Worm (Caenorhabditis elegans) whole organism, L4 larva: ENCODE data around the gene M05D6.9.

Source experiments
- F10B5.3 ChIP-seq: sonication (generic microtip); optimal IDR thresholded peaks from 2 replicates; lab custom pipeline; 2016; ENCODE audit warnings: mild to moderate bottlenecking, missing genetic modification characterization, missing compliant biosample characterization
- F26F4.8 ChIP-seq: fragments of 200-800 bp; sonication (Bioruptor generic); conservative IDR thresholded peaks from 2 replicates; pipeline ENCODE4 v1.3.6; 2022; ENCODE audit warnings: missing genetic modification characterization, missing compliant biosample characterization
- F37D6.2 ChIP-seq: sonication (generic microtip); optimal IDR thresholded peaks from 2 replicates; lab custom pipeline; 2016; ENCODE audit warnings: mild to moderate bottlenecking, missing genetic modification characterization, missing compliant biosample characterization
- T20F7.1 ChIP-seq: fragments of 200-800 bp; sonication (Bioruptor generic); optimal IDR thresholded peaks from 2 replicates; lab custom pipeline; 2018; ENCODE audit warnings: mild to moderate bottlenecking, missing genetic modification characterization, missing compliant biosample characterization
- Y75B8A.6 ChIP-seq: fragments of 200-800 bp; sonication (Bioruptor generic); IDR thresholded peaks from 2 replicates; pipeline ENCODE4 v1.3.6; 2022; ENCODE audit warnings: missing genetic modification reagents, missing genetic modification characterization, missing compliant biosample characterization
- ZK337.2 ChIP-seq: fragments of 200-800 bp; sonication (Bioruptor generic); IDR thresholded peaks from 2 replicates; pipeline ENCODE4 v1.3.6; 2022; ENCODE audit warnings: missing genetic modification reagents, missing genetic modification characterization, missing compliant biosample characterization
- aha-1 ChIP-seq: fragments of 150-350 bp; peaks from one replicate; lab custom pipeline; 2014; ENCODE audit warnings: missing biosample characterization, missing genetic modification characterization
- ama-1 ChIP-seq: fragments of 150-350 bp; optimal IDR thresholded peaks from 2 replicates; lab custom pipeline; 2014; ENCODE audit warnings: inconsistent platforms, mixed read lengths
- ceh-32 ChIP-seq: sonication (generic microtip); optimal IDR thresholded peaks from 2 replicates; lab custom pipeline; 2016; ENCODE audit warnings: mild to moderate bottlenecking, missing genetic modification characterization, missing compliant biosample characterization; ENCODE audit not compliant: poor library complexity
- ceh-82 ChIP-seq: sonication (generic microtip); optimal IDR thresholded peaks from 2 replicates; lab custom pipeline; 2017; ENCODE audit warnings: missing biosample characterization, missing genetic modification characterization
- ces-1 ChIP-seq: fragments of 150-350 bp; sonication (generic microtip); optimal IDR thresholded peaks from 4 replicates; lab custom pipeline; 2014; ENCODE audit warnings: missing biosample characterization, missing genetic modification reagents, missing genetic modification characterization
- cey-2 ChIP-seq: sonication (generic microtip); optimal IDR thresholded peaks from 3 replicates; lab custom pipeline; 2017; ENCODE audit warnings: missing genetic modification characterization, mild to moderate bottlenecking, missing compliant biosample characterization, antibody characterized with exemption, borderline replicate concordance; ENCODE audit not compliant: insufficient read depth
- daf-16 ChIP-seq, 3 experiments: sonication (generic microtip); optimal IDR thresholded peaks; 2 replicates each; lab custom pipeline; 2016 to 2017; ENCODE audit warnings: missing genetic modification characterization in 3 of 3, missing genetic modification reagents in 3 of 3, mild to moderate bottlenecking in 2 of 3, missing compliant biosample characterization in 2 of 3, missing biosample characterization in 1 of 3, moderate library complexity in 1 of 3
- daf-19 ChIP-seq: fragments of 200-800 bp; sonication (Bioruptor generic); conservative IDR thresholded peaks from 2 replicates; pipeline ENCODE4 v1.3.6; 2022; ENCODE audit warnings: missing genetic modification characterization, missing compliant biosample characterization
- dpl-1 ChIP-seq: fragments of 150-350 bp; optimal IDR thresholded peaks from 2 replicates; lab custom pipeline; 2014; ENCODE audit warnings: missing biosample characterization, missing genetic modification reagents, missing genetic modification characterization
- dve-1 ChIP-seq: sonication (generic microtip); optimal IDR thresholded peaks from 2 replicates; lab custom pipeline; 2017; ENCODE audit warnings: antibody characterized with exemption, mild to moderate bottlenecking, missing genetic modification characterization, missing compliant biosample characterization; ENCODE audit not compliant: insufficient read depth
- egl-27 ChIP-seq: sonication (generic microtip); optimal IDR thresholded peaks from 3 replicates; lab custom pipeline; 2017; ENCODE audit warnings: missing biosample characterization, missing genetic modification reagents, missing genetic modification characterization
- egl-43 ChIP-seq: fragments of 200-800 bp; sonication (Bioruptor generic); IDR thresholded peaks from 2 replicates; pipeline ENCODE4 v1.3.6; 2022; ENCODE audit warnings: missing genetic modification reagents, missing genetic modification characterization, missing compliant biosample characterization
- gei-8 ChIP-seq: fragments of 200-800 bp; sonication (Bioruptor generic); optimal IDR thresholded peaks from 2 replicates; lab custom pipeline; 2018; ENCODE audit warnings: mild to moderate bottlenecking, missing genetic modification characterization, missing compliant biosample characterization
- hif-1 ChIP-seq, 2 experiments: sonication (generic microtip); optimal IDR thresholded peaks; 2 replicates each; lab custom pipeline; 2016 to 2017; ENCODE audit warnings: missing compliant biosample characterization in 2 of 2, missing genetic modification characterization in 2 of 2, missing genetic modification reagents in 2 of 2, missing genotype in 2 of 2, mild to moderate bottlenecking in 1 of 2
- hlh-11 ChIP-seq: fragments of 200-800 bp; sonication (Bioruptor generic); optimal IDR thresholded peaks from 2 replicates; lab custom pipeline; 2018; ENCODE audit warnings: mild to moderate bottlenecking, missing genetic modification characterization, missing compliant biosample characterization
- hlh-30 ChIP-seq: sonication (generic microtip); optimal IDR thresholded peaks from 2 replicates; lab custom pipeline; 2017; ENCODE audit warnings: antibody characterized with exemption, mild to moderate bottlenecking, missing genetic modification characterization, missing compliant biosample characterization; ENCODE audit not compliant: insufficient read depth
- hmg-1.1 ChIP-seq: fragments of 200-800 bp; sonication (Bioruptor generic); IDR thresholded peaks from 2 replicates; pipeline ENCODE4 v1.3.6; 2022; ENCODE audit warnings: missing genetic modification reagents, missing genetic modification characterization, missing compliant biosample characterization
- lim-7 ChIP-seq: fragments of 200-800 bp; sonication (Bioruptor generic); IDR thresholded peaks from 2 replicates; pipeline ENCODE4 v1.3.6; 2022; ENCODE audit warnings: missing genetic modification characterization, missing compliant biosample characterization
- lin-38 ChIP-seq: fragments of 200-800 bp; sonication (Bioruptor generic); IDR thresholded peaks from 2 replicates; pipeline ENCODE4 v1.3.6; 2022; ENCODE audit warnings: missing genetic modification reagents, missing genetic modification characterization, missing compliant biosample characterization
- lsy-2 ChIP-seq, 2 experiments: fragments of 150-350 bp in 1 of 2; sonication (generic microtip) in 1 of 2; optimal IDR thresholded peaks; 2 replicates each; lab custom pipeline; 2014 to 2017; ENCODE audit warnings: missing biosample characterization in 2 of 2, missing genetic modification characterization in 2 of 2
- madf-9 ChIP-seq: fragments of 200-800 bp; sonication (Bioruptor generic); conservative IDR thresholded peaks from 2 replicates; pipeline ENCODE4 v1.3.6; 2022; ENCODE audit warnings: missing genetic modification reagents, missing genetic modification characterization, missing compliant biosample characterization
- mep-1 ChIP-seq: fragments of 150-350 bp; sonication (generic microtip); optimal IDR thresholded peaks from 3 replicates; lab custom pipeline; 2014; ENCODE audit warnings: missing biosample characterization, missing genetic modification characterization
- mes-2 ChIP-seq: sonication (generic microtip); optimal IDR thresholded peaks from 2 replicates; lab custom pipeline; 2016; ENCODE audit warnings: missing genotype, mild to moderate bottlenecking, missing genetic modification characterization, missing compliant biosample characterization; ENCODE audit not compliant: poor library complexity, severe bottlenecking
- nhr-41 ChIP-seq: fragments of 200-800 bp; sonication (Bioruptor generic); IDR thresholded peaks from 2 replicates; pipeline ENCODE4 v1.3.6; 2022; ENCODE audit warnings: missing genetic modification reagents, missing genetic modification characterization, missing compliant biosample characterization
- nhr-48 ChIP-seq: sonication (generic microtip); optimal IDR thresholded peaks from 2 replicates; lab custom pipeline; 2016; ENCODE audit warnings: mild to moderate bottlenecking, missing genetic modification characterization, missing compliant biosample characterization
- nhr-6 ChIP-seq: fragments of 150-350 bp; optimal IDR thresholded peaks from 2 replicates; lab custom pipeline; 2014; ENCODE audit warnings: missing biosample characterization, missing genetic modification characterization
- nhr-76 ChIP-seq: fragments of 150-350 bp; optimal IDR thresholded peaks from 2 replicates; lab custom pipeline; 2014; ENCODE audit warnings: missing biosample characterization, missing genetic modification characterization
- rbr-2 ChIP-seq: sonication (generic microtip); optimal IDR thresholded peaks from 2 replicates; lab custom pipeline; 2016; ENCODE audit warnings: missing genotype, missing genetic modification characterization, missing compliant biosample characterization
- saeg-2 ChIP-seq: fragments of 200-800 bp; sonication (Bioruptor generic); IDR thresholded peaks from 2 replicates; pipeline ENCODE4 v1.3.6; 2022; ENCODE audit warnings: missing genetic modification reagents, missing genetic modification characterization, missing compliant biosample characterization
- sdz-12 ChIP-seq: fragments of 200-800 bp; sonication (Bioruptor generic); optimal IDR thresholded peaks from 2 replicates; lab custom pipeline; 2018; ENCODE audit warnings: mild to moderate bottlenecking, missing genetic modification characterization, missing compliant biosample characterization
- snpc-1.2 ChIP-seq: fragments of 200-800 bp; sonication (Bioruptor generic); IDR thresholded peaks from 2 replicates; pipeline ENCODE4 v1.3.6; 2022; ENCODE audit warnings: missing genetic modification reagents, missing genetic modification characterization, missing compliant biosample characterization
- spr-3 ChIP-seq: fragments of 200-800 bp; sonication (Bioruptor generic); optimal IDR thresholded peaks from 2 replicates; lab custom pipeline; 2018; ENCODE audit warnings: mild to moderate bottlenecking, missing genetic modification characterization, missing compliant biosample characterization
- unc-130 ChIP-seq: sonication (generic microtip); optimal IDR thresholded peaks from 2 replicates; lab custom pipeline; 2016; ENCODE audit warnings: missing genetic modification reagents, missing genetic modification characterization, missing compliant biosample characterization
- unc-39 ChIP-seq: sonication (generic microtip); optimal IDR thresholded peaks from 2 replicates; lab custom pipeline; 2017; ENCODE audit warnings: missing biosample characterization, missing genetic modification characterization
- zip-2 ChIP-seq: fragments of 150-350 bp; optimal IDR thresholded peaks from 2 replicates; lab custom pipeline; 2014; ENCODE audit warnings: missing biosample characterization, missing genetic modification characterization
- ztf-11 ChIP-seq: fragments of 150-350 bp; optimal IDR thresholded peaks from 2 replicates; lab custom pipeline; 2014; ENCODE audit warnings: missing biosample characterization, missing genetic modification characterization

M05D6.9 gene

ce11 chrII:8454513-8454912 lies 39.6 kb upstream of the M05D6.9 start, which contains the start of gene F22B5.5:
TSS of gene F22B5.5 (minus strand) at chrII:8454613.
- no peak for TF ChIP-seq ces-1
- no peak for TF ChIP-seq F37D6.2
- no peak for TF ChIP-seq T20F7.1
- no peak for TF ChIP-seq gei-8 (GFP tag; lab: Kevin White, UChicago)

- TF ChIP-seq rbr-2 (tag; lab: Kevin White, UChicago), result no peak
- TF ChIP-seq F37D6.2, result no peak
- TF ChIP-seq daf-19 (GFP tag; lab: Robert Waterston, UW), result no peak
- TF ChIP-seq unc-39 (tag; lab: Kevin White, UChicago), result no peak
- TF ChIP-seq hlh-11 (tag; lab: Kevin White, UChicago), result no peak
Measured at ce11 chrII:8456094-8456493, 38.0 kb upstream of the M05D6.9 start, which contains the start of gene F22B5.6. TSS of gene F22B5.6 (minus strand) at chrII:8456194.

- no peak for TF ChIP-seq ZK337.2
- TF ChIP-seq nhr-48 (tag; lab: Kevin White, UChicago), result no peak
- TF ChIP-seq ama-1 (lab: Kevin White, UChicago), result no peak
- TF ChIP-seq lsy-2 (tag; optimal IDR thresholded peaks at IDR 0.05; lab: Kevin White, UChicago), result no peak
- peak; percentile 13 for TF ChIP-seq dpl-1 (GFP tag; lab: Kevin White, UChicago)
- TF ChIP-seq F26F4.8 (GFP tag; lab: Robert Waterston, UW), result no peak
- TF ChIP-seq egl-43 (GFP tag; lab: Robert Waterston, UW), result no peak
- TF ChIP-seq unc-130, result peak; percentile 21
- TF ChIP-seq saeg-2 (GFP tag; lab: Robert Waterston, UW), result no peak
- no peak for TF ChIP-seq egl-27
- no peak for TF ChIP-seq zip-2 (tag; lab: Kevin White, UChicago)
- no peak for TF ChIP-seq Y75B8A.6 (GFP tag; lab: Robert Waterston, UW)
- no peak for TF ChIP-seq cey-2 (tag; lab: Kevin White, UChicago)
- TF ChIP-seq lin-38 (GFP tag; lab: Robert Waterston, UW), result 0 out of 2 replicates have a peak, but pooled peaks have one; percentile 22
Measured at ce11 chrII:8456681-8457389, 37.2 kb upstream of the M05D6.9 start.

ce11 chrII:8457438-8457837 lies 36.6 kb upstream of the M05D6.9 start, which contains the start of gene zyg-9:
TSS of gene zyg-9 (plus strand) at chrII:8457818.
- TF ChIP-seq egl-43 (GFP tag; lab: Robert Waterston, UW), result peak; percentile 28; the same call in 1 of the 2 replicates
- no peak for TF ChIP-seq lim-7 (GFP tag; lab: Robert Waterston, UW)
- 0 out of 2 replicates have a peak, but pooled peaks have one; percentile 32 for TF ChIP-seq hmg-1.1
- no peak for TF ChIP-seq daf-19 (GFP tag; lab: Robert Waterston, UW)
- no peak for TF ChIP-seq F37D6.2
- TF ChIP-seq snpc-1.2 (GFP tag; lab: Robert Waterston, UW), result no peak
- peak in 1 of 2 experiments; percentile 22 for TF ChIP-seq hif-1 (tag; optimal IDR thresholded peaks at IDR 0.05; lab: Kevin White, UChicago)
- TF ChIP-seq nhr-76 (tag; lab: Kevin White, UChicago), result no peak
- no peak for TF ChIP-seq spr-3 (GFP tag; lab: Kevin White, UChicago)
- no peak for TF ChIP-seq F26F4.8 (GFP tag; lab: Robert Waterston, UW)
- no peak for TF ChIP-seq nhr-6 (tag; lab: Kevin White, UChicago)
- no peak for TF ChIP-seq F10B5.3
- TF ChIP-seq hlh-11 (tag; lab: Kevin White, UChicago), result peak; percentile 24
- TF ChIP-seq ceh-82, result no peak
- TF ChIP-seq mep-1 (tag; lab: Kevin White, UChicago), result peak; percentile 10
- TF ChIP-seq dpl-1 (GFP tag; lab: Kevin White, UChicago), result peak; percentile 5
- TF ChIP-seq lsy-2 (tag; optimal IDR thresholded peaks at IDR 0.05; lab: Kevin White, UChicago), result peak in 1 of 2 experiments; percentile 60
- TF ChIP-seq daf-16 (GFP tag; optimal IDR thresholded peaks at IDR 0.05; lab: Kevin White, UChicago), result no peak
- no peak for TF ChIP-seq daf-16 (tag; optimal IDR thresholded peaks at IDR 0.05; lab: Kevin White, UChicago)
- TF ChIP-seq aha-1 (tag; lab: Kevin White, UChicago), result peak; percentile 64
- no peak for TF ChIP-seq ztf-11 (tag; lab: Kevin White, UChicago)
- no peak for TF ChIP-seq nhr-41 (GFP tag; lab: Robert Waterston, UW)
- peak; percentile 7 for TF ChIP-seq dve-1 (tag; lab: Kevin White, UChicago)
- no peak for TF ChIP-seq ceh-32 (tag; lab: Kevin White, UChicago)
- peak; percentile 83 for TF ChIP-seq hlh-30 (tag; lab: Kevin White, UChicago)
- TF ChIP-seq T20F7.1, result no peak
- TF ChIP-seq sdz-12 (GFP tag; lab: Kevin White, UChicago), result no peak
- no peak for TF ChIP-seq madf-9 (GFP tag; lab: Robert Waterston, UW)
- TF ChIP-seq mes-2 (tag; lab: Kevin White, UChicago), result peak; percentile 37
